Worm (Caenorhabditis elegans): ENCODE results near the gene F25E5.1.

DNA sequence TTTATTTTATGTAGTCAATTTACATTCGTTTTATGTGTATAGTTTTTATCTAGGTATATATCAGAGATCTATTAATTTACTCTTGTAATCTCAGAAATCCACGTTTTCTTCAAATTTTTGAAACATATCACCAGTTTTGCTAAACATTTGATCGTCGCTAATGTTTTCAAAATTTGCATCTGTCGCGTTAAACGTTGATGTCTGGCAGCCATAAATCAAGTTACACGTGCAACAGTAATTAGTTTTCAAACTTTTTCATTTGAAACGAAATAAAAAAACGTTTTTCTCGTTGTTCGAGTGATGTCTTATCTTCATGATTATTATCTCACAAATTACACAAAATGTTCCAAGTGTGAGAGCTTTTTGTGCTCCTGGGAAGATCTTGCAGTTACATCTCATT is 31.8 kb downstream of the F25E5.1 start, which contains the start of gene srh-79:
- TF ChIP-seq mdl-1 (tag; optimal IDR thresholded peaks at IDR 0.05) (no peak), snpc-4 (tag; optimal IDR thresholded peaks at IDR 0.05) (no peak), blmp-1 (tag; optimal IDR thresholded peaks at IDR 0.05; ENCODE audit: insufficient read depth) (no peak), nhr-11 (tag; optimal IDR thresholded peaks at IDR 0.05) (no peak), ztf-4 (tag; optimal IDR thresholded peaks at IDR 0.05) (no peak), unc-55 (GFP tag; optimal IDR thresholded peaks at IDR 0.05) (no peak)
